Worm (Caenorhabditis elegans): ENCODE results near the gene pfd-4.
A peak's percentile ranks its signal among the peaks of the same experiment; 100 is the strongest.

Gene pfd-4

DNA sequence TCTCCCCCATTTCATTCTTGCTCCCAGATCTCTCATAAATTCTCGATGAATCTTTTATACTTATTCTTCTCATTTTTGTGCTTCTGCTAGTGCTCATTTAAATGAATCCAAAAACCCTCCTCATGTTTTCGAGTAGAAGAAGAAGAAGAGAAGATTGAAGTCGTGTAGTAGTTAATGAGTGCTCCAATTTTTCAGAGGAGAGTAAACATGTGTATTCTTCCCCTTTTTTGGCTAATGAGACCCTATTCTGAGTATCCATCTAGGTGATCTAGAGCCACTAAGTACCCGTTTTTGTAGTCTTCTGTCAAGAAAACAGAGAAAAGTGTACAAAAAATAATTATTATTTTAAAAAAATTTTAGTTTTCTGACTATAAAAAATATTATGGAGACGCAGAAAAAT is 36.6 kb downstream of the pfd-4 start:
- no peak for TF ChIP-seq npax-4 (tag; optimal IDR thresholded peaks at IDR 0.05)

DNA sequence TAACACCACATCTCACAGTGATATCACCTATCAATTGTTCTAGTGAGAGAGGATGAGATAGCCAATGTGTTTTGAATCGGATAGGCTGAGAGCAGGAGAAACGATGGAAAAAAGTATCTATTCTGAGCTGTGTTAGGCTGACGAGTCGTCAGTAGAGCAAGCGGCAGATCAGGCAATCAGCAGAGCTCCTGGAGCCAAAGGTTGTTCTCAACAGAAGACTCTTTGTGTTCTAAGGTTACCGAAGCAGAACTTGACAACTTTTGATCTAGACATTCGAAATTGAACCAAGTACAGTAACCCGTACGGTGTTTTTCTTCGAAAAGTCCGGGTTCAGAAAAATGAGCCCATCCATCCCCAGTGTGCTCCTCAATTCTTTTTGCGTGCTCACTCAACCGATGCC is 37.8 kb downstream of the pfd-4 start:
- no peak for TF ChIP-seq nfya-1 (tag; optimal IDR thresholded peaks at IDR 0.05)
- TF ChIP-seq pha-2 (tag; optimal IDR thresholded peaks at IDR 0.05), result no peak

DNA sequence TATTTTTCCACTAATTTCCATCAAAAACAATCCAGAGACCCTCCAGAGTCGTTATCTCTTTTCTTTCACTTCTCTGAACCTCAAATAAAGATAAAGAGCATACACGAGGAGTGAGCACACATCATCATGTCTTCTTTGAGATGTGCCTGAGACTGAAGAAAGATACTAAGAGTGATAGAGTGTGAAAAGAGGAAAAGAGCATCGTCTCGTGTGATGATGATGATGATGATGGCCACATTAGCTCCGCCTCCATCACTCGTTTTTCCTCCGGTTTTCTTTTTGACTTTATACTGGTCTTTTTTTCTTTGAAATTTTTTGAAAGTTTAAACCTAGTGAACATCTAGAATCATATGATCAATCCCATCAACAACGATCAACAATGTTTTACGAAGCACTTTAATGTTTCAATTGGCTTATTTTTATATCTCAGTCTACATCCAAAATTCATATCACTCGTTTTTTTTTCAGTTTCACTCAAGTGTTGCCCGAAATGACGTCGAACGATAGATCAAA is 39.0 kb downstream of the pfd-4 start, which contains the start of gene T01G1.2:
Gene T01G1.2, plus strand, starts transcription at position 463 of the 513 bp plus-strand sequence.
- TF ChIP-seq unc-55 (GFP tag; optimal IDR thresholded peaks at IDR 0.05) (peak; percentile 67), ceh-18 (tag; optimal IDR thresholded peaks at IDR 0.05) (peak; percentile 36), nhr-232 (tag; optimal IDR thresholded peaks at IDR 0.05) (no peak)

DNA sequence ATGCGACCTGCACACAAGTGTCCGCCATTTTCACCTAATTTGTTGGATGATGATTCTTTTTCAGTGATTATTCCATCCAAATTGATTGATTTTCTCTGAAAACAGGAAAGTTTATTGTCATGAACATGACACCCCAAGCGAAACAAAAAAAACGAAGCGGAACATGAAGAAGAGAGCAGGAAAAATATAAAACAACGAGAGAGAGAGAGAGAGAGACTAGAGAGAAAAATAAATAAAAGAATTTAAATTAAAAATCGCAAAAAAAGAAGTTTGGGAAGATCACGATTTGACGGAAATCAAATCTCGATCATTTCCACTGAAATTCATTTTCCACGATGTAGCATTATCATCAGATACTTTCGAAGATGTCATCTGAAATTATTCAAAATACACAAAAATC is 44.8 kb downstream of the pfd-4 start, which contains the start of gene klp-12:
Gene klp-12, minus strand, starts transcription at position 101 of the 400 bp plus-strand sequence.
- no peak for TF ChIP-seq npax-4 (tag; optimal IDR thresholded peaks at IDR 0.05)
- no peak for TF ChIP-seq eyg-1 (tag; optimal IDR thresholded peaks at IDR 0.05)
- no peak for TF ChIP-seq ztf-16 (tag; optimal IDR thresholded peaks at IDR 0.05)
- no peak for TF ChIP-seq ceh-30 (tag; optimal IDR thresholded peaks at IDR 0.05)
- no peak for TF ChIP-seq unc-42 (tag; optimal IDR thresholded peaks at IDR 0.05)
- no peak for TF ChIP-seq C38D4.7 (GFP tag; optimal IDR thresholded peaks at IDR 0.05)
- no peak for TF ChIP-seq elt-2 (tag; optimal IDR thresholded peaks at IDR 0.05)

DNA sequence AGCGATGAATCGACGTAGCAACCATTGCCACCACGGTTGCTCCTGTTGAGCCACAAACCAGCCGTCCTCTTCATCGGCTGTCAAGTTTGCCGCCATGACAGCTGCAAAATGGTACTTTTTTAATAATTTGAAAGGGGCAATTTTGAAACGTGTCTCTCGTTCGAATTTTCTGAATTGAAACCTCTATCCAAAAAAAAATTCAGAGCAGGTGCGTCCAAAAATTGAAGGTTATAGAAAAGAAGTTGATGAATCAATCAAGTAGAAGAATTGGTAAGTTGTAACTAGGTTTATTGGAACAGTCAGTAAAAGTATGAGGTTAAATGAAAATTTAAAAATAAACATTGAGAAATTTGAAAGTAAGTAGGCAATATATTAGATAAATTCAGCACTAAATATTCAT is 46.4 kb downstream of the pfd-4 start, which contains the start of gene T01G1.4:
Gene T01G1.4, minus strand, starts transcription at position 101 of the 400 bp plus-strand sequence.
- TF ChIP-seq ceh-31 (tag; optimal IDR thresholded peaks at IDR 0.05) (no peak), rnt-1 (tag; optimal IDR thresholded peaks at IDR 0.05) (no peak), pha-4 (tag; optimal IDR thresholded peaks at IDR 0.05) (no peak), pqm-1 (tag; optimal IDR thresholded peaks at IDR 0.05) (no peak), K09A11.1 (tag; optimal IDR thresholded peaks at IDR 0.05; ENCODE audit: insufficient read depth) (no peak), ceh-9 (tag; optimal IDR thresholded peaks at IDR 0.05) (no peak), C38D4.7 (GFP tag; optimal IDR thresholded peaks at IDR 0.05) (no peak), hlh-15 (tag; optimal IDR thresholded peaks at IDR 0.05) (no peak), ztf-16 (tag; optimal IDR thresholded peaks at IDR 0.05) (no peak), K02D7.2 (tag; optimal IDR thresholded peaks at IDR 0.05) (no peak), odd-2 (tag; optimal IDR thresholded peaks at IDR 0.05) (no peak), ref-2 (tag; optimal IDR thresholded peaks at IDR 0.05) (no peak), ceh-30 (tag; optimal IDR thresholded peaks at IDR 0.05) (no peak), pag-3 (tag; optimal IDR thresholded peaks at IDR 0.05; ENCODE audit: borderline replicate concordance) (no peak), ama-1 (optimal IDR thresholded peaks at IDR 0.05) (no peak)

DNA sequence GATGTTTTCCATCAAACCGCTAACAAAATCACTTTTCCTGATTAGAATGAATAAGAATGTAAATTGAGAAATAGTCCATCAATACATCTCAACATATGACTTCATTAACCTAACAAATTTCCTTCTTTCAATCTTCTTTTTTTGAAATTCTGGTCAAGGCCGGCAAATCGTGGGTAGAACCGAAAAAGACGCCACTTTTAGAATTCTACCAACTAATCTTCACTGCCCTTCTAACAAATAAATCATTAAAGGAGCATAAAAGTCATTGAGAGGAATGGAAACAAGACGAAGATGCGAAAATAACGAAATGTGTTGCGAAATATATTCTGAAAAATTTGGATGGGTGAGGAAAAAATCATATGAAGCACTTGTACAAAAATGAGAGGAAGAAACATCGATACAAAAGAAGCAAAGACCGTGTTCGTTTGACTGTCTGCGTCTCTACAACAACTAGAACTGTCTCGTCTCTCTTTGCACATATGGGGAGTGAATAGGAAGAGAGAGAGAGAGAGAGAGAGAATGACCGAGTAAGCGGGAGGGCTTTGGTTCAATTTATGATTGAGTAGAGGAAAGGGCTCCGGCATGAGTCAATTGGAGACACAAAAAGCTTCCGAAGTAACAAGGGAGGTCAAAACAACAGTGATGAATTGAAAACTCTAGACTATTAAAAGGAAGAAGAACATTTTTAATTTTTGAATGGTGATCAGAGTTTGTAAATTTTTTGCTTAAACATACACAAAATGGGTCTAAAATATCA is 49.0 kb downstream of the pfd-4 start:
- no peak for TF ChIP-seq elt-4 (tag; optimal IDR thresholded peaks at IDR 0.05)
- peak; percentile 0 for TF ChIP-seq tbx-2 (tag; optimal IDR thresholded peaks at IDR 0.05)
- no peak for TF ChIP-seq ceh-31 (tag; optimal IDR thresholded peaks at IDR 0.05)
- TF ChIP-seq nfya-1 (tag; optimal IDR thresholded peaks at IDR 0.05), result peak; percentile 5
- no peak for TF ChIP-seq ahr-1 (tag; optimal IDR thresholded peaks at IDR 0.05)

Data from whole organism, late embryonic.